Fruit fly (Drosophila melanogaster) whole organism, pupa: ENCODE data around the gene comm.

Experiments used
- CG8301 ChIP-seq: fragments of 200-800 bp; sonication (Bioruptor generic); optimal IDR thresholded peaks from 2 replicates; lab custom pipeline; 2018; ENCODE audit warnings: missing biosample characterization, mild to moderate bottlenecking, missing genetic modification characterization
- D1 ChIP-seq: fragments of 200-800 bp; sonication (Bioruptor generic); optimal IDR thresholded peaks from 2 replicates; lab custom pipeline; 2018; ENCODE audit warnings: missing biosample characterization, mild to moderate bottlenecking, missing genetic modification characterization, moderate library complexity
- Ets98B ChIP-seq: fragments of 200-800 bp; sonication (Bioruptor generic); IDR thresholded peaks from 2 replicates; pipeline ENCODE4 v1.3.6; 2022; ENCODE audit warnings: missing biosample characterization, missing genetic modification characterization

- TF ChIP-seq Ets98B (GFP tag; lab: Robert Waterston, UW) (0 out of 2 replicates have a peak, but pooled peaks have one; percentile 14), CG8301 (tag; lab: Kevin White, UChicago) (peak; percentile 37), D1 (tag; lab: Kevin White, UChicago) (no peak)
These were observed 53.1 kb downstream of the comm start for dm6 chr3L:15675111-15675510.
